Worm (Caenorhabditis elegans) whole organism, L3 larva: ENCODE results near the gene C02E7.6.
A peak's percentile ranks its signal among the peaks of the same experiment; 100 is the strongest.

ENCODE experiments used
- ama-1 ChIP-seq: fragments of 150-350 bp; optimal IDR thresholded peaks from 2 replicates; lab custom pipeline; 2018
- egl-27 ChIP-seq: sonication (generic microtip); optimal IDR thresholded peaks from 4 replicates; lab custom pipeline; 2017; ENCODE audit warnings: missing biosample characterization, missing genetic modification reagents, missing genetic modification characterization
- fos-1 ChIP-seq: fragments of 150-350 bp; optimal IDR thresholded peaks from 2 replicates; lab custom pipeline; 2014; ENCODE audit warnings: missing biosample characterization, missing genetic modification characterization
- mdl-1 ChIP-seq: fragments of 150-350 bp; optimal IDR thresholded peaks from 2 replicates; lab custom pipeline; 2014; ENCODE audit warnings: missing biosample characterization, missing genetic modification characterization
- nhr-11 ChIP-seq: fragments of 150-350 bp; optimal IDR thresholded peaks from 2 replicates; lab custom pipeline; 2014; ENCODE audit warnings: missing biosample characterization, missing genetic modification characterization
- nhr-77 ChIP-seq: fragments of 150-350 bp; optimal IDR thresholded peaks from 2 replicates; lab custom pipeline; 2014; ENCODE audit warnings: missing biosample characterization, missing genetic modification characterization
- pha-4 ChIP-seq: fragments of 150-350 bp; optimal IDR thresholded peaks from 2 replicates; lab custom pipeline; 2014; ENCODE audit warnings: missing biosample characterization, missing genetic modification reagents, missing genetic modification characterization
- ztf-11 ChIP-seq: fragments of 150-350 bp; optimal IDR thresholded peaks from 2 replicates; lab custom pipeline; 2014; ENCODE audit warnings: missing biosample characterization, missing genetic modification characterization

DNA sequence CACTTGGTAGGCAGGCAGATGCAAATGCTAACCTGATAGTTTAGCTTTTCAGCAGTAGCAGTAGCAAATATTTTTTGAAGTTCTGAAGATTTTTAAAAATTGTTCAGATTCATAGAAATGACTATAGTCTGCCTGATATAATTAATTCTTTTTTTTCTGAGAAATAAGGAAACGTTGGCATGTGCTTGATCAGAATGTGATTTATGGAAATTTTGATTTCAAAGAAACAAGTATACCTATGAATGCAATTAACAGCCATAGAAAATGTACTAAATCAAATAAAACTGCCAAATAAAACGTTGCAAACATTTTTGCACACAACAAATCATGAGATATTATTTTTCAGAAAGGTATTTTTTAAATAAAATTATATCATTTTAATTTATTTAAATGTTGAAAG, 48.4 kb upstream of the C02E7.6 start:
- TF ChIP-seq ama-1 (lab: Kevin White, UChicago), result no peak
- no peak for TF ChIP-seq nhr-77 (tag; lab: Kevin White, UChicago)
- TF ChIP-seq nhr-11 (tag; lab: Kevin White, UChicago), result peak; percentile 56
- no peak for TF ChIP-seq ztf-11
- no peak for TF ChIP-seq pha-4 (tag; lab: Kevin White, UChicago)
- TF ChIP-seq egl-27 (tag; lab: Kevin White, UChicago), result no peak
- TF ChIP-seq fos-1 (tag; lab: Kevin White, UChicago), result no peak
- TF ChIP-seq mdl-1 (tag; lab: Kevin White, UChicago), result no peak
